Fruit fly (Drosophila melanogaster): ENCODE measurements around the gene CG6236.
A peak's percentile ranks its signal among the peaks of the same experiment; 100 is the strongest.

Gene CG6236

DNA sequence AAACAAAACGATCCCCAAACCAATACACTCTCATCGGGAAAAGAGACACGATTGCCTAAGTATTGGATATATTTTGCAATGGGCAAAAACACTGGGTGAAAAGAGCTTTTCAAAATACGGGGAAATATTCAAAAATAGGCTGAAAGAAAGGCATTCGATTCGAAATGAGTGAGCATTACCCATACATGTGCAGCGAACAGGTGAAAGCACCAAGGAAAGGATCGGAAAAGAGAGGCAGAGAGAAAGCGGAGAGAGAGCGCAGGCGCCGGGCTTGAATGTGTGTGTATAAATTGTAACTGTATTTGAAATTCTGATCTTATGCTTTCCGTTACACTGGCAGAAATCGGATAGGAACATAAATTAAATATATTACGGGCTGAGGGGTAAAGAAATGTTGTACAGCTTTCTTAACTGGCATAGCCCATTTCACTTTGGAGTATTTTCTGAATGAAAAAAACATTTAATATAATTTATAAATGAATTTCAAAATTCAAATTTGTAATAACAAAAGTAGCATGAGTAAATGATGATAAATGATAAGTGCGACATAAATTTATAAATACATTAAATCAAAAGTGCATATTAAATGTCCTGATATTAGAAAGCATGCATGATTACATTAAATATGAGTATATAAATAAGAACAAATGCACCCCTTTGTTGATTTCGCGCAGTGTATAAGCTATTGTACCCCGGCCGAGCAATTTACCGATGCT lies 47.3 kb downstream of the CG6236 start:
- no peak for TF ChIP-seq CG10669 (GFP tag; optimal IDR thresholded peaks at IDR 0.05)
- TF ChIP-seq Sox14 (GFP tag; optimal IDR thresholded peaks at IDR 0.05) = peak; percentile 57
- peak; percentile 48 for TF ChIP-seq CG31627 (GFP tag; optimal IDR thresholded peaks at IDR 0.05)
- peak; percentile 69 for TF ChIP-seq CG10631 (GFP tag; optimal IDR thresholded peaks at IDR 0.05)
- peak; percentile 33 for TF ChIP-seq CG4318 (GFP tag; optimal IDR thresholded peaks at IDR 0.05)
- peak; percentile 67 for TF ChIP-seq pdm3 (GFP tag; optimal IDR thresholded peaks at IDR 0.05)
- peak; percentile 78 for TF ChIP-seq Sox102F (GFP tag; optimal IDR thresholded peaks at IDR 0.05)
- TF ChIP-seq CG6163 (GFP tag; IDR thresholded peaks at IDR 0.05) = 0 out of 3 replicates have a peak, but pooled peaks have one; percentile 39
- peak; percentile 63 for TF ChIP-seq CG6792 (GFP tag; optimal IDR thresholded peaks at IDR 0.05)
- TF ChIP-seq Gug (GFP tag; IDR thresholded peaks at IDR 0.05) = peak; percentile 30; the same call in 1 of the 2 replicates
- peak; percentile 11 for TF ChIP-seq CG6854 (GFP tag; optimal IDR thresholded peaks at IDR 0.05)
- peak; percentile 4 to 33 for TF ChIP-seq ss (GFP tag; optimal IDR thresholded peaks at IDR 0.05)
- TF ChIP-seq Hr39 (GFP tag; optimal IDR thresholded peaks at IDR 0.05) = peak; percentile 48
- TF ChIP-seq CG32006 (GFP tag; optimal IDR thresholded peaks at IDR 0.05) = peak; percentile 78
- TF ChIP-seq CG9139 (GFP tag; optimal IDR thresholded peaks at IDR 0.05) = no peak
- peak; percentile 7 for TF ChIP-seq dac (GFP tag; optimal IDR thresholded peaks at IDR 0.05)
- TF ChIP-seq cyc (GFP tag; optimal IDR thresholded peaks at IDR 0.05) = peak; percentile 72
- peak; percentile 39 for TF ChIP-seq CG11902 (GFP tag; optimal IDR thresholded peaks at IDR 0.05)
- peak; percentile 7 for TF ChIP-seq vri (GFP tag; optimal IDR thresholded peaks at IDR 0.05)
- TF ChIP-seq Lpt (GFP tag; optimal IDR thresholded peaks at IDR 0.05) = peak; percentile 5
- peak; percentile 66 for TF ChIP-seq CG8632 (GFP tag; optimal IDR thresholded peaks at IDR 0.05)
- TF ChIP-seq CG1621 (tag; optimal IDR thresholded peaks at IDR 0.05) = no peak
- TF ChIP-seq CG8119 (GFP tag; IDR thresholded peaks at IDR 0.05) = peak; percentile 58
- peak; percentile 54; the same call in 1 of the 2 replicates for TF ChIP-seq CG15336 (GFP tag; IDR thresholded peaks at IDR 0.05)
- TF ChIP-seq acj6 (GFP tag; optimal IDR thresholded peaks at IDR 0.05) = peak; percentile 78
- peak in 1 of 2 experiments; percentile 78 for TF ChIP-seq salr (GFP tag; optimal IDR thresholded peaks at IDR 0.05)
- TF ChIP-seq CG6808 (GFP tag; optimal IDR thresholded peaks at IDR 0.05) = peak; percentile 17
- TF ChIP-seq CG11294 (GFP tag; IDR thresholded peaks at IDR 0.05) = no peak
- peak; percentile 47 for TF ChIP-seq Sox15 (GFP tag; optimal IDR thresholded peaks at IDR 0.05)
- TF ChIP-seq CG6276 (GFP tag; optimal IDR thresholded peaks at IDR 0.05) = peak; percentile 67
- peak; percentile 73 for TF ChIP-seq topi (GFP tag; optimal IDR thresholded peaks at IDR 0.05)
- peak; percentile 63 for TF ChIP-seq achi (GFP tag; optimal IDR thresholded peaks at IDR 0.05)
- TF ChIP-seq Met (GFP tag; optimal IDR thresholded peaks at IDR 0.05) = peak; percentile 80
- no peak for TF ChIP-seq Hr38 (GFP tag; optimal IDR thresholded peaks at IDR 0.05)
- TF ChIP-seq Hr4 (GFP tag; optimal IDR thresholded peaks at IDR 0.05) = peak; percentile 67
- TF ChIP-seq esn (GFP tag; optimal IDR thresholded peaks at IDR 0.05) = peak; percentile 87
- peak; percentile 27 for TF ChIP-seq CG7368 (GFP tag; optimal IDR thresholded peaks at IDR 0.05)
- peak; percentile 58 for TF ChIP-seq Eip75B (GFP tag; optimal IDR thresholded peaks at IDR 0.05)
- peak; percentile 4 for TF ChIP-seq spab (GFP tag; optimal IDR thresholded peaks at IDR 0.05)
- TF ChIP-seq eg (GFP tag; IDR thresholded peaks at IDR 0.05) = peak; percentile 33; the same call in 1 of the 3 replicates
- TF ChIP-seq net (GFP tag; optimal IDR thresholded peaks at IDR 0.05) = peak; percentile 52
- TF ChIP-seq svp (GFP tag) = peak; percentile 93
- TF ChIP-seq CG8319 (GFP tag; optimal IDR thresholded peaks at IDR 0.05) = peak; percentile 54
- no peak for TF ChIP-seq fd85E (GFP tag; optimal IDR thresholded peaks at IDR 0.05)
- TF ChIP-seq OdsH (GFP tag; optimal IDR thresholded peaks at IDR 0.05) = peak; percentile 77
- TF ChIP-seq CG3919 (GFP tag; optimal IDR thresholded peaks at IDR 0.05) = peak; percentile 60
- peak; percentile 46 for TF ChIP-seq fkh (GFP tag; optimal IDR thresholded peaks at IDR 0.05)
- peak; percentile 70 for TF ChIP-seq Eip93F (GFP tag; optimal IDR thresholded peaks at IDR 0.05)
- TF ChIP-seq CG16779 (tag; optimal IDR thresholded peaks at IDR 0.05) = no peak
- TF ChIP-seq CG11762 (GFP tag; optimal IDR thresholded peaks at IDR 0.05; ENCODE audit: insufficient read depth) = peak; percentile 9
